Worm (Caenorhabditis elegans): ENCODE measurements around the gene F12D9.2.
A peak's percentile ranks its signal among the peaks of the same experiment; 100 is the strongest.

F12D9.2 gene

ce11 chrX:8604160-8604559 lies 42.7 kb downstream of the F12D9.2 start:
- no peak for TF ChIP-seq Y79H2A.3 (GFP tag; conservative IDR thresholded peaks at IDR 0.05)
- TF ChIP-seq die-1 (tag; optimal IDR thresholded peaks at IDR 0.05), result no peak
- TF ChIP-seq ets-4 (GFP tag; optimal IDR thresholded peaks at IDR 0.05), result peak; percentile 8
- peak; percentile 35; the same call in 1 of the 2 replicates for TF ChIP-seq B0336.3 (GFP tag; IDR thresholded peaks at IDR 0.05)
- peak in 1 of 2 experiments; percentile 22 for TF ChIP-seq let-607 (tag; optimal IDR thresholded peaks at IDR 0.05)
- TF ChIP-seq zfh-2 (GFP tag; conservative IDR thresholded peaks at IDR 0.05), result 0 out of 2 replicates have a peak, but pooled peaks have one; percentile 29
- peak; percentile 63 for TF ChIP-seq dox-1 (GFP tag; IDR thresholded peaks at IDR 0.05)
- no peak for TF ChIP-seq nhr-90 (tag; optimal IDR thresholded peaks at IDR 0.05)
- TF ChIP-seq T26A5.8 (tag; optimal IDR thresholded peaks at IDR 0.05), result no peak
- TF ChIP-seq nhr-80 (tag; optimal IDR thresholded peaks at IDR 0.05), result peak; percentile 88
- TF ChIP-seq atf-7 (tag; optimal IDR thresholded peaks at IDR 0.05), result peak; percentile 88
- no peak for TF ChIP-seq snpc-3.4 (tag; optimal IDR thresholded peaks at IDR 0.05)
- TF ChIP-seq bed-1 (GFP tag; IDR thresholded peaks at IDR 0.05), result no peak

ce11 chrX:8602722-8603427 lies 44.0 kb downstream of the F12D9.2 start:
- TF ChIP-seq hmg-1.2 (GFP tag; IDR thresholded peaks at IDR 0.05) (no peak), Y95B8A.8 (GFP tag; IDR thresholded peaks at IDR 0.05) (no peak), cebp-2 (GFP tag; IDR thresholded peaks at IDR 0.05) (0 out of 2 replicates have a peak, but pooled peaks have one; percentile 26)

ce11 chrX:8601235-8601634 lies 45.7 kb downstream of the F12D9.2 start, which contains the start of gene F18E9.1:
TSS of gene F18E9.1 (plus strand) at chrX:8601535.
- TF ChIP-seq snpc-1.1 (tag; optimal IDR thresholded peaks at IDR 0.05; ENCODE audit: insufficient read depth), result no peak
- TF ChIP-seq mxl-1 (tag; optimal IDR thresholded peaks at IDR 0.05), result no peak
- TF ChIP-seq Y56A3A.18 (GFP tag; IDR thresholded peaks at IDR 0.05), result no peak
- no peak for TF ChIP-seq sptf-2 (GFP tag; optimal IDR thresholded peaks at IDR 0.05)
- TF ChIP-seq snpc-4 (GFP tag; optimal IDR thresholded peaks at IDR 0.05), result no peak
- TF ChIP-seq snpc-4 (tag; optimal IDR thresholded peaks at IDR 0.05), result no peak
- TF ChIP-seq ceh-40 (GFP tag; IDR thresholded peaks at IDR 0.05), result no peak
- no peak for TF ChIP-seq repo-1 (tag; optimal IDR thresholded peaks at IDR 0.05)
- TF ChIP-seq T07F8.4 (tag; optimal IDR thresholded peaks at IDR 0.05), result no peak

- TF ChIP-seq F22D6.2 (tag; optimal IDR thresholded peaks at IDR 0.05), result no peak
- no peak for TF ChIP-seq ets-4 (GFP tag; optimal IDR thresholded peaks at IDR 0.05)
- TF ChIP-seq rec-8 (tag; optimal IDR thresholded peaks at IDR 0.05), result no peak
- no peak for TF ChIP-seq aptf-3 (GFP tag; IDR thresholded peaks at IDR 0.05)
- no peak for TF ChIP-seq F52B5.7 (tag; optimal IDR thresholded peaks at IDR 0.05)
- TF ChIP-seq F57C9.4 (tag; optimal IDR thresholded peaks at IDR 0.05), result no peak
- TF ChIP-seq ccch-3 (GFP tag; optimal IDR thresholded peaks at IDR 0.05), result no peak
- TF ChIP-seq ceh-91 (GFP tag; IDR thresholded peaks at IDR 0.05), result no peak
- TF ChIP-seq ekl-4 (GFP tag; IDR thresholded peaks at IDR 0.05), result no peak
- TF ChIP-seq madf-8 (GFP tag; conservative IDR thresholded peaks at IDR 0.05), result no peak
- no peak for TF ChIP-seq mcd-1 (GFP tag; IDR thresholded peaks at IDR 0.05)
- TF ChIP-seq mes-4 (tag; optimal IDR thresholded peaks at IDR 0.05), result no peak
- no peak for TF ChIP-seq repo-1 (tag; optimal IDR thresholded peaks at IDR 0.05)
- TF ChIP-seq fkh-3 (tag; optimal IDR thresholded peaks at IDR 0.05), result no peak
- TF ChIP-seq attf-6 (GFP tag; IDR thresholded peaks at IDR 0.05), result no peak
- TF ChIP-seq F23B12.7 (tag; optimal IDR thresholded peaks at IDR 0.05; ENCODE audit: insufficient read depth), result no peak
- TF ChIP-seq hrde-1 (tag; optimal IDR thresholded peaks at IDR 0.05; ENCODE audit: borderline replicate concordance), result no peak
These were observed 47.2 kb downstream of the F12D9.2 start for ce11 chrX:8599725-8600124.
